Fruit fly (Drosophila melanogaster) whole organism, pupa: ENCODE measurements around the gene tHMG1.

Source experiments
- CG10348 ChIP-seq: fragments of 200-800 bp; sonication (Bioruptor generic); IDR thresholded peaks from 2 replicates; pipeline ENCODE4 v1.3.6; 2022; ENCODE audit warnings: missing biosample characterization, missing genetic modification characterization
- CG12605 ChIP-seq: fragments of 200-800 bp; sonication (Bioruptor generic); IDR thresholded peaks from 2 replicates; pipeline ENCODE4 v1.3.6; 2022; ENCODE audit warnings: missing biosample characterization, missing genetic modification characterization
- CG13204 ChIP-seq: fragments of 200-800 bp; sonication (Bioruptor generic); optimal IDR thresholded peaks from 2 replicates; lab custom pipeline; 2018; ENCODE audit warnings: missing biosample characterization, mild to moderate bottlenecking, missing genetic modification characterization, moderate library complexity
- CG14655 ChIP-seq: fragments of 200-800 bp; sonication (Bioruptor generic); optimal IDR thresholded peaks from 3 replicates; lab custom pipeline; 2017; ENCODE audit warnings: mild to moderate bottlenecking, missing biosample characterization, missing genetic modification reagents, missing genetic modification characterization
- CG15710 ChIP-seq: fragments of 200-800 bp; sonication (Bioruptor generic); optimal IDR thresholded peaks from 2 replicates; lab custom pipeline; 2018; ENCODE audit warnings: missing biosample characterization, mild to moderate bottlenecking, missing genetic modification characterization, moderate library complexity
- CG17806 ChIP-seq: fragments of 200-800 bp; sonication (Bioruptor generic); optimal IDR thresholded peaks from 2 replicates; lab custom pipeline; 2018; ENCODE audit warnings: missing biosample characterization, mild to moderate bottlenecking, missing genetic modification characterization, moderate library complexity
- CG32121 ChIP-seq: fragments of 200-800 bp; sonication (Bioruptor generic); IDR thresholded peaks from 2 replicates; pipeline ENCODE4 v1.3.6; 2022; ENCODE audit warnings: missing biosample characterization, missing genetic modification characterization
- CG34367 ChIP-seq: fragments of 200-800 bp; sonication (Bioruptor generic); optimal IDR thresholded peaks from 2 replicates; lab custom pipeline; 2018; ENCODE audit warnings: missing biosample characterization, mild to moderate bottlenecking, missing genetic modification characterization
- CG4496 ChIP-seq: fragments of 200-800 bp; sonication (Bioruptor generic); IDR thresholded peaks from 3 replicates; pipeline ENCODE4 v1.3.6; 2022; ENCODE audit warnings: missing biosample characterization, missing genetic modification characterization
- CG8159 ChIP-seq: fragments of 200-800 bp; sonication (Bioruptor generic); optimal IDR thresholded peaks from 3 replicates; lab custom pipeline; 2018; ENCODE audit warnings: missing biosample characterization, mild to moderate bottlenecking, missing genetic modification characterization, moderate library complexity
- CG8301 ChIP-seq: fragments of 200-800 bp; sonication (Bioruptor generic); optimal IDR thresholded peaks from 2 replicates; lab custom pipeline; 2018; ENCODE audit warnings: missing biosample characterization, mild to moderate bottlenecking, missing genetic modification characterization
- CG9948 ChIP-seq: fragments of 200-800 bp; sonication (Bioruptor generic); optimal IDR thresholded peaks from 2 replicates; lab custom pipeline; 2018; ENCODE audit warnings: missing biosample characterization, mild to moderate bottlenecking, missing genetic modification characterization, moderate library complexity
- D1 ChIP-seq: fragments of 200-800 bp; sonication (Bioruptor generic); optimal IDR thresholded peaks from 2 replicates; lab custom pipeline; 2018; ENCODE audit warnings: missing biosample characterization, mild to moderate bottlenecking, missing genetic modification characterization, moderate library complexity
- EcR ChIP-seq: fragments of 200-800 bp; sonication (Bioruptor generic); optimal IDR thresholded peaks from 3 replicates; lab custom pipeline; 2019; ENCODE audit warnings: missing biosample characterization, missing genetic modification characterization, mild to moderate bottlenecking, moderate library complexity, missing genetic modification reagents
- Ets98B ChIP-seq: fragments of 200-800 bp; sonication (Bioruptor generic); IDR thresholded peaks from 2 replicates; pipeline ENCODE4 v1.3.6; 2022; ENCODE audit warnings: missing biosample characterization, missing genetic modification characterization
- Pif1A ChIP-seq: fragments of 200-800 bp; sonication (Bioruptor generic); optimal IDR thresholded peaks from 3 replicates; lab custom pipeline; 2016; ENCODE audit warnings: missing biosample characterization, missing genetic modification characterization
- Pif1B ChIP-seq: fragments of 200-800 bp; sonication (Bioruptor generic); optimal IDR thresholded peaks from 3 replicates; lab custom pipeline; 2016; ENCODE audit warnings: missing biosample characterization, missing genetic modification characterization
- Snoo ChIP-seq: fragments of 200-800 bp; sonication (Bioruptor generic); optimal IDR thresholded peaks from 3 replicates; lab custom pipeline; 2017; ENCODE audit warnings: missing biosample characterization, mild to moderate bottlenecking, missing genetic modification characterization, inconsistent platforms
- fd96Ca ChIP-seq: fragments of 200-800 bp; sonication (Bioruptor generic); IDR thresholded peaks from 3 replicates; pipeline ENCODE4 v1.3.6; 2022; ENCODE audit warnings: missing biosample characterization, missing genetic modification characterization
- gl ChIP-seq: fragments of 200-800 bp; sonication (Bioruptor generic); optimal IDR thresholded peaks from 2 replicates; lab custom pipeline; 2018; ENCODE audit warnings: missing biosample characterization, mild to moderate bottlenecking, missing genetic modification characterization
- rn ChIP-seq: fragments of 200-800 bp; sonication (Bioruptor generic); IDR thresholded peaks from 2 replicates; pipeline ENCODE4 v1.3.6; 2022; ENCODE audit warnings: missing biosample characterization, missing genetic modification characterization

The tHMG1 gene

dm6 chr3R:22525073-22525413 lies 33.4 kb downstream of the tHMG1 start:
- TF ChIP-seq CG10348 (GFP tag; lab: Robert Waterston, UW) (no peak), CG12605 (no peak), CG13204 (GFP tag; lab: Kevin White, UChicago) (no peak), CG17806 (tag; lab: Kevin White, UChicago) (no peak), Pif1A (GFP tag; lab: Kevin White, UChicago) (no peak), CG4496 (GFP tag; lab: Robert Waterston, UW) (no peak), gl (no peak), CG14655 (GFP tag; lab: Kevin White, UChicago) (no peak), Snoo (tag; lab: Kevin White, UChicago) (no peak), CG34367 (tag; lab: Kevin White, UChicago) (no peak), CG8159 (tag; lab: Kevin White, UChicago) (no peak)

dm6 chr3R:22525546-22526352 lies 34.1 kb downstream of the tHMG1 start:
- TF ChIP-seq D1: peak; percentile 12
- peak; percentile 58 for TF ChIP-seq Pif1A (GFP tag; lab: Kevin White, UChicago)
- TF ChIP-seq CG10348 (GFP tag; lab: Robert Waterston, UW): no peak
- TF ChIP-seq CG8159 (tag; lab: Kevin White, UChicago): no peak
- no peak for TF ChIP-seq gl

DNA sequence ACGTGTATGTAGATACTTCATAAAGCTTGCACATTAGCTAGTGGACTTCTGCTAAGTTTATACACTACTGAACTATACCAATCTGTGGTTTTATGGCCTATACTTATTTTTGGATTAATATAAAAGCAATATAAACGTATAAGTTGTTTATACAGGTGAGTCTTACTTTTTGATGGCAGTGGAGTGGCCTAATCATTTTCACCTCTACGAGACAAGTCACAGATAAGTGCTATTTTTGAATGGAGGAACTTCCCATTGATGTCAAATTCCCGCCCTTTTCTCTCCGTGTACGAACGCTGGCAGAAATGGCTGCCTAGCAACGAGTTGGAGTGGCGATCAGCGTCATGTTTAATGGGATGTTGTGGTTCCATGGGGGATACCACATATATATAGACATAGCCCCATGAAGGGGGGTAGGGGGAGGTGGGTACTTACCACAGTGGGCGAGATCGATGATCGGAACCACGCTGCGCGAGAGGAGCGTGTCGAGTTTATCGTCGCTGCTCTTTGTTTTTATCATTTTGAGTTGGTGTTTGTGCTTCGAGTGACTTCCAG lies 34.8 kb downstream of the tHMG1 start:
- TF ChIP-seq CG9948 (no peak), D1 (no peak), gl (peak; percentile 16), CG4496 (GFP tag; lab: Robert Waterston, UW) (no peak), CG32121 (GFP tag; lab: Robert Waterston, UW) (peak; percentile 32; the same call in 1 of the 2 replicates), Snoo (tag; lab: Kevin White, UChicago) (no peak), Pif1A (GFP tag; lab: Kevin White, UChicago) (peak; percentile 13), CG34367 (tag; lab: Kevin White, UChicago) (no peak), Ets98B (GFP tag; lab: Robert Waterston, UW) (no peak), CG8159 (tag; lab: Kevin White, UChicago) (peak; percentile 44), CG10348 (GFP tag; lab: Robert Waterston, UW) (no peak), rn (GFP tag; lab: Robert Waterston, UW) (no peak), CG8301 (tag; lab: Kevin White, UChicago) (peak; percentile 25), CG13204 (GFP tag; lab: Kevin White, UChicago) (peak; percentile 44), CG15710 (tag; lab: Kevin White, UChicago) (peak; percentile 37), CG14655 (GFP tag; lab: Kevin White, UChicago) (peak; percentile 52), CG12605 (no peak), EcR (GFP tag; lab: Kevin White, UChicago) (peak; percentile 90), fd96Ca (peak; percentile 48; the same call in 2 of the 3 replicates), Pif1B (GFP tag; lab: Kevin White, UChicago) (no peak), CG17806 (tag; lab: Kevin White, UChicago) (peak; percentile 8)
- TF ChIP-seq, all 21 proteins: peak for 11

dm6 chr3R:22527192-22527591 lies 35.6 kb downstream of the tHMG1 start:
- TF ChIP-seq Pif1A (GFP tag; lab: Kevin White, UChicago): no peak
- peak; percentile 30; the same call in 1 of the 2 replicates for TF ChIP-seq CG32121 (GFP tag; lab: Robert Waterston, UW)
- TF ChIP-seq, all 21 proteins: peak for 1

dm6 chr3R:22527636-22528148 lies 36.1 kb downstream of the tHMG1 start:
- TF ChIP-seq CG17806 (tag; lab: Kevin White, UChicago) (no peak), EcR (GFP tag; lab: Kevin White, UChicago) (peak; percentile 55), Snoo (tag; lab: Kevin White, UChicago) (peak; percentile 3)

DNA sequence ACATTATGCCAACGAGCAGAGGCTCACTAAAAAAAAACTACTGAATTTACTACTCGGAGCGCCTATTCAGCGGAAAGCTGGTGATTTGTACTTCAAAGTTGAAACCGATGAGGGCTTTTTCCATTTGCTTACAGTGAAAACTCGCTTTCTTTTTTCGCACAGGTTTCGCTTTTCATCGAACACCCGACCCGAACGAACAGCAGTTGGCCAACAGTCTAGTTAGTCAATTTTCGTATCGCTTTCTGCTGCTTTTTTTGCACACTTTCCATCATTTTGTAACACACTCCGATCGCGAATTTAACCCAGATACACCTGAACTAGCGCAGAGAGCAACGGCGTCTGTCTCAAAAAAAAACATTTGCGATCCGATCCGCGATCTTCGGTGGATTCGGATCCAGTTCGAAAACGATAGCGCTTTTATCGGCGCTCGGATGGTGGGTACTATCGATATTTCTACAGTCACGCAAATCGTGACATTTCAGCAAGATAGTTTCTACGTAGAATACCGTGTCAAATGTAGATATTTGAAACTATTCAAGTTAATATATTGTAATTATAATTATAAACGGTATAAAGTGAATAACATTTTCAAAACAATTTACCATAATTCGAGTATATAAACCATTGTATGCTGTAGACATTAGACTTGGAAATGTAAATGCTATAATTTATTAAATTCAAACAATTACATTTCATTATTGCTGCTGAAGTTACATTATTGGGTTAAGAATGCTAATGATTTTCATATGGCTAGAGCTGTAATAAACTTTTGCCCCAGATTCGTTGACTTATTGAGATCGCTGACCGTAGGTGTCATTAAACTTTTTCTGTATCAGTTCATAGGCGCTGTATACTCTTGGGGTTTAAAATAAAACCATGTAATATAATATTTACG lies 36.9 kb downstream of the tHMG1 start, which contains the start of gene CG5346:
Gene CG5346 (minus strand): TSS at position 400 of the 895 bp plus-strand sequence.
- TF ChIP-seq CG13204 (GFP tag; lab: Kevin White, UChicago) (no peak), rn (GFP tag; lab: Robert Waterston, UW) (no peak), CG32121 (GFP tag; lab: Robert Waterston, UW) (no peak), CG14655 (GFP tag; lab: Kevin White, UChicago) (peak; percentile 9), Ets98B (GFP tag; lab: Robert Waterston, UW) (peak; percentile 61), gl (no peak), CG10348 (GFP tag; lab: Robert Waterston, UW) (no peak), CG8301 (tag; lab: Kevin White, UChicago) (peak; percentile 26), CG4496 (GFP tag; lab: Robert Waterston, UW) (no peak; the same call in 2 of the 3 replicates), fd96Ca (peak; percentile 49; the same call in 1 of the 3 replicates), EcR (GFP tag; lab: Kevin White, UChicago) (peak; percentile 89), CG12605 (peak; percentile 57)
